Worm (Caenorhabditis elegans) whole organism, late embryonic: Measurements from ENCODE around the gene T28F3.5.

Experiments used
- C08G9.2 ChIP-seq: sonication (generic microtip); optimal IDR thresholded peaks from 2 replicates; lab custom pipeline; 2016; ENCODE audit warnings: mild to moderate bottlenecking, missing genetic modification characterization, moderate library complexity, missing compliant biosample characterization
- C38D4.7 ChIP-seq: fragments of 200-800 bp; sonication (Bioruptor generic); optimal IDR thresholded peaks from 2 replicates; lab custom pipeline; 2018; ENCODE audit warnings: mild to moderate bottlenecking, missing genetic modification characterization, moderate library complexity, missing compliant biosample characterization
- F13H6.1 ChIP-seq: sonication (generic microtip); optimal IDR thresholded peaks from 2 replicates; lab custom pipeline; 2016; ENCODE audit warnings: missing genetic modification characterization, missing compliant biosample characterization
- K02D7.2 ChIP-seq: sonication (generic microtip); optimal IDR thresholded peaks from 2 replicates; lab custom pipeline; 2017; ENCODE audit warnings: mild to moderate bottlenecking, missing genetic modification characterization, missing compliant biosample characterization
- K09A11.1 ChIP-seq: sonication (generic microtip); optimal IDR thresholded peaks from 2 replicates; lab custom pipeline; 2017; ENCODE audit warnings: antibody characterized with exemption, mild to moderate bottlenecking, missing genetic modification characterization, missing compliant biosample characterization; ENCODE audit not compliant: insufficient read depth
- T23F11.4 ChIP-seq: fragments of 200-800 bp; sonication (Bioruptor generic); optimal IDR thresholded peaks from 2 replicates; lab custom pipeline; 2018; ENCODE audit warnings: mild to moderate bottlenecking, missing genetic modification characterization, missing compliant biosample characterization
- Y22D7AL.16 ChIP-seq: sonication (generic microtip); optimal IDR thresholded peaks from 2 replicates; lab custom pipeline; 2016; ENCODE audit warnings: missing genetic modification characterization, missing compliant biosample characterization
- ama-1 ChIP-seq: fragments of 150-350 bp; optimal IDR thresholded peaks from 2 replicates; lab custom pipeline; 2014
- ceh-14 ChIP-seq: sonication (generic microtip); optimal IDR thresholded peaks from 2 replicates; lab custom pipeline; 2016; ENCODE audit warnings: missing genotype, missing genetic modification characterization, missing compliant biosample characterization
- ceh-18 ChIP-seq: sonication (generic microtip); optimal IDR thresholded peaks from 2 replicates; lab custom pipeline; 2016; ENCODE audit warnings: missing genetic modification characterization, missing compliant biosample characterization
- ceh-19 ChIP-seq: fragments of 200-800 bp; sonication (Bioruptor generic); optimal IDR thresholded peaks from 2 replicates; lab custom pipeline; 2018; ENCODE audit warnings: mild to moderate bottlenecking, missing genetic modification characterization, missing compliant biosample characterization
- ceh-2 ChIP-seq: sonication (generic microtip); optimal IDR thresholded peaks from 2 replicates; lab custom pipeline; 2016; ENCODE audit warnings: missing genotype, missing genetic modification characterization, missing compliant biosample characterization
- ceh-22 ChIP-seq: sonication (generic microtip); optimal IDR thresholded peaks from 2 replicates; lab custom pipeline; 2017; ENCODE audit warnings: missing biosample characterization, missing genetic modification characterization
- ceh-31 ChIP-seq: sonication (generic microtip); optimal IDR thresholded peaks from 2 replicates; lab custom pipeline; 2016; ENCODE audit warnings: missing genetic modification characterization, missing compliant biosample characterization
- ceh-45 ChIP-seq: fragments of 200-800 bp; sonication (Bioruptor generic); IDR thresholded peaks from 2 replicates; pipeline ENCODE4 v1.3.6; 2022; ENCODE audit warnings: missing genetic modification reagents, missing genetic modification characterization, missing compliant biosample characterization
- ceh-6 ChIP-seq: fragments of 200-800 bp; sonication (Bioruptor generic); optimal IDR thresholded peaks from 2 replicates; lab custom pipeline; 2018; ENCODE audit warnings: mild to moderate bottlenecking, missing genetic modification characterization, missing compliant biosample characterization
- che-1 ChIP-seq: sonication (generic microtip); optimal IDR thresholded peaks from 2 replicates; lab custom pipeline; 2016; ENCODE audit warnings: mild to moderate bottlenecking, missing genetic modification characterization, missing compliant biosample characterization
- dmd-4 ChIP-seq: sonication (generic microtip); optimal IDR thresholded peaks from 2 replicates; lab custom pipeline; 2016; ENCODE audit warnings: borderline replicate concordance, missing genetic modification characterization, missing compliant biosample characterization
- dve-1 ChIP-seq: sonication (generic microtip); optimal IDR thresholded peaks from 2 replicates; lab custom pipeline; 2017; ENCODE audit warnings: antibody characterized with exemption, mild to moderate bottlenecking, missing genetic modification characterization, missing compliant biosample characterization
- elt-2 ChIP-seq: sonication (generic microtip); optimal IDR thresholded peaks from 2 replicates; lab custom pipeline; 2016; ENCODE audit warnings: missing genetic modification reagents, missing genetic modification characterization, missing compliant biosample characterization
- ets-4 ChIP-seq: sonication (generic microtip); optimal IDR thresholded peaks from 2 replicates; lab custom pipeline; 2016; ENCODE audit warnings: missing genetic modification characterization, missing compliant biosample characterization
- fax-1 ChIP-seq: sonication (generic microtip); optimal IDR thresholded peaks from 2 replicates; lab custom pipeline; 2016; ENCODE audit warnings: missing genotype, missing genetic modification characterization, missing compliant biosample characterization
- fkh-10 ChIP-seq: fragments of 150-350 bp; optimal IDR thresholded peaks from 2 replicates; lab custom pipeline; 2014; ENCODE audit warnings: missing biosample characterization, missing genetic modification reagents, missing genetic modification characterization
- fkh-6 ChIP-seq: sonication (generic microtip); optimal IDR thresholded peaks from 2 replicates; lab custom pipeline; 2016; ENCODE audit warnings: missing genetic modification characterization, missing compliant biosample characterization
- gmeb-2 ChIP-seq: sonication (generic microtip); optimal IDR thresholded peaks from 2 replicates; lab custom pipeline; 2016; ENCODE audit warnings: missing genetic modification characterization, inconsistent platforms, missing compliant biosample characterization
- hlh-30 ChIP-seq: sonication (generic microtip); optimal IDR thresholded peaks from 2 replicates; lab custom pipeline; 2017; ENCODE audit warnings: antibody characterized with exemption, missing genetic modification characterization, missing compliant biosample characterization; ENCODE audit not compliant: insufficient read depth
- hlh-6 ChIP-seq: sonication (generic microtip); optimal IDR thresholded peaks from 2 replicates; lab custom pipeline; 2016; ENCODE audit warnings: missing genotype, missing genetic modification characterization, missing compliant biosample characterization
- lin-11 ChIP-seq: fragments of 200-800 bp; sonication (Bioruptor generic); optimal IDR thresholded peaks from 2 replicates; lab custom pipeline; 2018; ENCODE audit warnings: mild to moderate bottlenecking, missing genetic modification characterization, missing compliant biosample characterization
- mec-3 ChIP-seq: sonication (generic microtip); optimal IDR thresholded peaks from 2 replicates; lab custom pipeline; 2016; ENCODE audit warnings: borderline replicate concordance, missing genetic modification characterization, missing compliant biosample characterization
- nfya-1 ChIP-seq: sonication (generic microtip); optimal IDR thresholded peaks from 2 replicates; lab custom pipeline; 2017; ENCODE audit warnings: missing genetic modification characterization, mild to moderate bottlenecking, missing compliant biosample characterization, antibody characterized with exemption, moderate library complexity
- nhr-232 ChIP-seq: sonication (generic microtip); optimal IDR thresholded peaks from 2 replicates; lab custom pipeline; 2016; ENCODE audit warnings: missing genetic modification characterization, missing compliant biosample characterization
- pat-9 ChIP-seq: fragments of 200-800 bp; sonication (Bioruptor generic); optimal IDR thresholded peaks from 2 replicates; lab custom pipeline; 2018; ENCODE audit warnings: mild to moderate bottlenecking, missing genetic modification characterization, moderate library complexity, missing compliant biosample characterization
- pha-4 ChIP-seq: fragments of 150-350 bp; optimal IDR thresholded peaks from 2 replicates; lab custom pipeline; 2018; ENCODE audit warnings: missing biosample characterization, missing genetic modification reagents, missing genetic modification characterization
- pqm-1 ChIP-seq: sonication (generic microtip); optimal IDR thresholded peaks from 2 replicates; lab custom pipeline; 2016; ENCODE audit warnings: missing genetic modification characterization, missing compliant biosample characterization
- pros-1 ChIP-seq: fragments of 150-350 bp; optimal IDR thresholded peaks from 2 replicates; lab custom pipeline; 2014; ENCODE audit warnings: missing biosample characterization, missing genetic modification reagents, missing genetic modification characterization
- rnt-1 ChIP-seq: sonication (generic microtip); optimal IDR thresholded peaks from 2 replicates; lab custom pipeline; 2016; ENCODE audit warnings: missing genetic modification characterization, missing compliant biosample characterization
- sdc-2 ChIP-seq: sonication (generic microtip); optimal IDR thresholded peaks from 2 replicates; lab custom pipeline; 2016; ENCODE audit warnings: missing genotype, missing genetic modification characterization, missing compliant biosample characterization
- sox-2 ChIP-seq: fragments of 200-800 bp; sonication (Bioruptor generic); IDR thresholded peaks from 2 replicates; pipeline ENCODE4 v1.3.6; 2022; ENCODE audit warnings: missing genetic modification reagents, missing genetic modification characterization, missing compliant biosample characterization
- sox-4 ChIP-seq: sonication (generic microtip); optimal IDR thresholded peaks from 2 replicates; lab custom pipeline; 2017; ENCODE audit warnings: mild to moderate bottlenecking, missing genetic modification characterization, inconsistent platforms, missing compliant biosample characterization
- syd-9 ChIP-seq: sonication (generic microtip); optimal IDR thresholded peaks from 2 replicates; lab custom pipeline; 2016; ENCODE audit warnings: mild to moderate bottlenecking, missing genetic modification characterization, moderate library complexity, missing compliant biosample characterization
- tbx-2 ChIP-seq: sonication (generic microtip); optimal IDR thresholded peaks from 2 replicates; lab custom pipeline; 2016; ENCODE audit warnings: missing genetic modification characterization, missing compliant biosample characterization
- tbx-7 ChIP-seq: sonication (generic microtip); optimal IDR thresholded peaks from 2 replicates; lab custom pipeline; 2016; ENCODE audit warnings: missing genotype, missing genetic modification characterization, missing compliant biosample characterization
- ttx-3 ChIP-seq: sonication (generic microtip); optimal IDR thresholded peaks from 2 replicates; lab custom pipeline; 2016; ENCODE audit warnings: missing genetic modification reagents, missing genetic modification characterization, missing compliant biosample characterization
- unc-42 ChIP-seq: sonication (generic microtip); optimal IDR thresholded peaks from 2 replicates; lab custom pipeline; 2016; ENCODE audit warnings: missing genotype, missing genetic modification characterization, missing compliant biosample characterization
- unc-55 ChIP-seq: sonication (generic microtip); optimal IDR thresholded peaks from 2 replicates; lab custom pipeline; 2017; ENCODE audit warnings: missing biosample characterization, missing genetic modification reagents, missing genetic modification characterization
- unc-86 ChIP-seq: sonication (generic microtip); optimal IDR thresholded peaks from 2 replicates; lab custom pipeline; 2016; ENCODE audit warnings: missing genetic modification characterization, missing compliant biosample characterization
- ztf-16 ChIP-seq: sonication (generic microtip); optimal IDR thresholded peaks from 2 replicates; lab custom pipeline; 2017; ENCODE audit warnings: missing genetic modification characterization, missing compliant biosample characterization

T28F3.5 gene

ce11 chrIV:17268628-17269027 is 26.0 kb upstream of the T28F3.5 start:
- TF ChIP-seq gmeb-2 (tag; lab: Kevin White, UChicago) (no peak), hlh-6 (tag; lab: Kevin White, UChicago) (no peak), K02D7.2 (tag; lab: Kevin White, UChicago) (no peak), tbx-7 (tag; lab: Kevin White, UChicago) (no peak), unc-42 (tag; lab: Kevin White, UChicago) (peak; percentile 93), dve-1 (no peak), fax-1 (tag; lab: Kevin White, UChicago) (no peak), K09A11.1 (tag; lab: Kevin White, UChicago) (peak; percentile 5), ztf-16 (no peak), pros-1 (no peak), ttx-3 (tag; lab: Kevin White, UChicago) (no peak), ceh-6 (GFP tag; lab: Kevin White, UChicago) (no peak), fkh-6 (tag; lab: Kevin White, UChicago) (peak; percentile 74), nfya-1 (tag; lab: Kevin White, UChicago) (peak; percentile 53), ama-1 (lab: Kevin White, UChicago) (no peak), pha-4 (tag; lab: Kevin White, UChicago) (no peak), F13H6.1 (tag; lab: Kevin White, UChicago) (peak; percentile 31), mec-3 (tag; lab: Kevin White, UChicago) (no peak), sdc-2 (tag; lab: Kevin White, UChicago) (no peak), hlh-30 (tag; lab: Kevin White, UChicago) (no peak), ceh-22 (tag; lab: Kevin White, UChicago) (no peak), ceh-19 (GFP tag; lab: Kevin White, UChicago) (no peak), ets-4 (tag; lab: Kevin White, UChicago) (no peak), C38D4.7 (GFP tag; lab: Kevin White, UChicago) (no peak), fkh-10 (GFP tag; lab: Kevin White, UChicago) (no peak), lin-11 (tag; lab: Kevin White, UChicago) (no peak), tbx-2 (tag; lab: Kevin White, UChicago) (peak; percentile 69), rnt-1 (tag; lab: Kevin White, UChicago) (peak; percentile 65), ceh-14 (peak; percentile 48), elt-2 (tag; lab: Kevin White, UChicago) (no peak), unc-86 (no peak), nhr-232 (tag; lab: Kevin White, UChicago) (no peak), ceh-31 (tag; lab: Kevin White, UChicago) (peak; percentile 53), syd-9 (peak; percentile 36), Y22D7AL.16 (no peak), pqm-1 (tag; lab: Kevin White, UChicago) (no peak), C08G9.2 (no peak), che-1 (tag; lab: Kevin White, UChicago) (no peak), pat-9 (tag; lab: Kevin White, UChicago) (no peak), ceh-18 (peak; percentile 44), ceh-2 (no peak), ceh-45 (GFP tag; lab: Robert Waterston, UW) (no peak), sox-2 (no peak), dmd-4 (no peak), unc-55 (GFP tag; lab: Kevin White, UChicago) (peak; percentile 84), T23F11.4 (no peak), sox-4 (tag; lab: Kevin White, UChicago) (no peak)
